Worm (Caenorhabditis elegans): Measurements from ENCODE around the gene ndx-3.
A peak's percentile ranks its signal among the peaks of the same experiment; 100 is the strongest.
"Not testable (repeated sequence)": the region's sequence is repeated elsewhere in the genome, so short reads cannot be mapped to it uniquely, and the experiment has no call there.

Gene ndx-3

DNA sequence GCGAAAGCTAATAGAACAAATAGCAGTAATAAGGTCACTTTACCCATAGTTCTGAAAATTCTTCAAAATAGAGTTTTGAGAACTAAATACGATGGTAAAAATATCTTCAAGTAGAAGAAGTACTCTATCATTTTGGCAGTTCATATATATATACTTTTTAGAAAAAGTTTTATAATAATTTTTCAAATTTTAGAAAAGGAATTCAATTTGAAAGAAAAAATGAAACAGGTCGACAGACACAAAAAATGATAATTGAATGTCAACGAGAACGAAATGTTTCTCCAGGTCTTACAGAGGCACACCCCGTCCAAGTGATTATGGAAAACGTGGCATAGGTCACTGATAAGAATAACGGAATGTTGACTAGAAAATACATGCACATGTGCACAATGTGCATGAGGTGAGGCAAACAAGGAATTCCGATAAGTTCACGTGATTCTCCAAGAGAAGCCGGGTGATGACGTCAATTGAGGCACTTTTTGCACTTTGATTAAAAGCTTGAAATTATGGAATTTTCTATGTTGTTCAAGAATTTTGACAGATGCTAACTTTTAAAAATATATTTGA lies 28.1 kb upstream of the ndx-3 start, which contains the start of gene aagr-2:
TSS of gene aagr-2 (minus strand) at position 51 of the 567 bp plus-strand sequence.
- no peak for TF ChIP-seq che-1 (tag; optimal IDR thresholded peaks at IDR 0.05)
- TF ChIP-seq elt-2 (tag; optimal IDR thresholded peaks at IDR 0.05), result peak; percentile 99

DNA sequence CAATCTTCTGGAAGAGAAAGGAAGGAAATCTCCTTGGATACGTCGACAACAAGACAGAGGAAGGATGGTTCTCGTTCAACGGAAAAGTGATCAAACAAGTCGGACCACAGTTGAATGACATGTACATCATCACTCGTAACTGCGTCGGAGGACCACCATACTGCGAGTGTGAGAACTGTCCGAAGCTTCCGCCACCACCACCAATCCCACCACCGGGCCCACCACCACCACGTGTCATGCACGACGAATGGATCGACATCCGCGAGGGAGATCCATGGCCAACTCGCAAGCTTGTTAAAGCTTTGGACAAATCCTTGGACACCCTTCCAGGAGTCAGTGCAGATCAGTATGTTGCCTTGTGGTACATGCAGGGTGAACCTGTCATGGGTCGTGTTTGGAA lies 22.1 kb upstream of the ndx-3 start:
- no peak for TF ChIP-seq ceh-34 (tag; optimal IDR thresholded peaks at IDR 0.05)
- TF ChIP-seq tbx-7 (tag; optimal IDR thresholded peaks at IDR 0.05), result no peak
- TF ChIP-seq tbx-2 (tag; optimal IDR thresholded peaks at IDR 0.05), result no peak
- TF ChIP-seq pqm-1 (tag; optimal IDR thresholded peaks at IDR 0.05), result no peak
- no peak for TF ChIP-seq unc-86 (tag; optimal IDR thresholded peaks at IDR 0.05)
- TF ChIP-seq ceh-19 (GFP tag; optimal IDR thresholded peaks at IDR 0.05), result no peak
- no peak for TF ChIP-seq K02D7.2 (tag; optimal IDR thresholded peaks at IDR 0.05)
- TF ChIP-seq unc-55 (GFP tag; optimal IDR thresholded peaks at IDR 0.05), result no peak
- no peak for TF ChIP-seq syd-9 (tag; optimal IDR thresholded peaks at IDR 0.05)
- TF ChIP-seq ceh-30 (tag; optimal IDR thresholded peaks at IDR 0.05), result no peak
- TF ChIP-seq ama-1 (optimal IDR thresholded peaks at IDR 0.05), result no peak
- no peak for TF ChIP-seq nhr-232 (tag; optimal IDR thresholded peaks at IDR 0.05)
- no peak for TF ChIP-seq dmd-4 (tag; optimal IDR thresholded peaks at IDR 0.05; ENCODE audit: borderline replicate concordance)
- TF ChIP-seq eyg-1 (tag; optimal IDR thresholded peaks at IDR 0.05), result no peak
- TF ChIP-seq unc-3 (GFP tag; conservative IDR thresholded peaks at IDR 0.05), result no peak
- TF ChIP-seq unc-3 (tag; optimal IDR thresholded peaks at IDR 0.05), result no peak

DNA sequence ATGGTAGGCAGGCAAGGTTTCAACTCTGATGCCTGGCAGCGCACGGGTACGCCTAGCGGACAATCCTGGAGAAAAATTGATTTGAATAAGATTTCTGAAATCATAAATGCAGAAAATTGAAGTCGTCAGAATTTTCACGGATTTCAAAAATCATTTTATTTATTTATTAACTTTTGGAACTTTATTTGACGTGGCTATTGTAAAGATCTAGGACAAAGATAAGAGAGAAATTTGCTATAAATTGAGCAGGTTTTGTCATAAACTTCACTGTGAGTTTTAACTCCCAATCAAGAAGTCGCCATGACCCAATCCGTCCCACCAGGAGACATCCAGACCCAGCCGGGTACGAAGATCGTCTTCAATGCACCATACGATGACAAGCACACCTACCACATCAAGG lies 20.7 kb upstream of the ndx-3 start, which contains the start of gene msp-152:
TSS of gene msp-152 (plus strand) at position 301 of the 400 bp plus-strand sequence.
- TF ChIP-seq ahr-1, npax-4, ets-4 (tag; optimal IDR thresholded peaks at IDR 0.05): not testable (repeated sequence)

DNA sequence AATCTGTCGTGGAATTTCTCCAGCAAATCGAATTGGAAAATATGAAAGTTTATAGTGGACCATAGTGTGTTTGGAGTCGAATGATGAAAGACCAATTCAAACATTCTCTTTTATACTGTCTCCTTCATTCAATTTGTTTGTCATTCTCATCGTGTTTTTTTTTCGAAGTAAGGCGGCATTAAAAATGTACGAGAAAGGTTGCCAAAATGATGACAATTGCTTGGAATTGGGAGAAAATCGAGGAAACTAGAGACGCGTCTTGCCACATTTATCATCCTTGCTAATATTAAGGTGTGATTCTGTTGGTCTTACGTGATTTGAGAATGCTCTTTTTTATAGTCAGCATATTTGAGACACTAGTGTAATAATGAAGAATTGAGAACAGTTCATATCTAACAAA lies 18.4 kb upstream of the ndx-3 start, which contains the start of gene gst-30:
TSS of gene gst-30 (minus strand) at position 101 of the 400 bp plus-strand sequence.
- no peak for TF ChIP-seq K02D7.2 (tag; optimal IDR thresholded peaks at IDR 0.05)
- TF ChIP-seq hlh-30 (tag; optimal IDR thresholded peaks at IDR 0.05; ENCODE audit: insufficient read depth), result no peak
- TF ChIP-seq fkh-10 (GFP tag; optimal IDR thresholded peaks at IDR 0.05), result no peak
- TF ChIP-seq ttx-3 (tag; optimal IDR thresholded peaks at IDR 0.05), result no peak
- TF ChIP-seq ceh-22 (tag; optimal IDR thresholded peaks at IDR 0.05), result no peak
- TF ChIP-seq tbx-7 (tag; optimal IDR thresholded peaks at IDR 0.05), result no peak

DNA sequence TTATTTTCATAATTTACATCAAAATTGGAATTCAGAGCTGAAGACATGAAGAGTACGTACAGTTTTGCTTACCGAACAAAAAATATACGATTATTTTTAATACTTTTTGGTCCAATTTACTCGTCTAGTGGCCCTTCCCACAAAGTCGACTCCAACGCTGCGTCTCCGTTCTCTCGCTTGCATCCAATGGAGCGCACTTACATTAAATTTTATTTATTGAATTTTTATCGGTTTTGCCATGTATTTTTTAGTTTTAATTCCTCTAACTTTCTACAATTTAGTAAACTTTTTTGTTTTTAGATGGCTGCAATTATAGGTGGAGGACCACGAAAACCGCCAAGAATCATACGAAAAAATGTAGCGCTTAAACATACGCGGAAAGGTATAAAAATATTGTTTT lies 17.9 kb upstream of the ndx-3 start, which contains the start of gene ZK546.5:
TSS of gene ZK546.5 (plus strand) at position 301 of the 400 bp plus-strand sequence.
- TF ChIP-seq ceh-48 (tag; optimal IDR thresholded peaks at IDR 0.05), result peak; percentile 25
- TF ChIP-seq T23F11.4 (GFP tag; optimal IDR thresholded peaks at IDR 0.05), result no peak
- TF ChIP-seq unc-42 (tag; optimal IDR thresholded peaks at IDR 0.05), result peak; percentile 60
- TF ChIP-seq unc-55 (GFP tag; optimal IDR thresholded peaks at IDR 0.05), result no peak
- TF ChIP-seq nhr-232 (tag; optimal IDR thresholded peaks at IDR 0.05), result no peak
- no peak for TF ChIP-seq elt-2 (tag; optimal IDR thresholded peaks at IDR 0.05)
- no peak for TF ChIP-seq ceh-6 (GFP tag; optimal IDR thresholded peaks at IDR 0.05)

DNA sequence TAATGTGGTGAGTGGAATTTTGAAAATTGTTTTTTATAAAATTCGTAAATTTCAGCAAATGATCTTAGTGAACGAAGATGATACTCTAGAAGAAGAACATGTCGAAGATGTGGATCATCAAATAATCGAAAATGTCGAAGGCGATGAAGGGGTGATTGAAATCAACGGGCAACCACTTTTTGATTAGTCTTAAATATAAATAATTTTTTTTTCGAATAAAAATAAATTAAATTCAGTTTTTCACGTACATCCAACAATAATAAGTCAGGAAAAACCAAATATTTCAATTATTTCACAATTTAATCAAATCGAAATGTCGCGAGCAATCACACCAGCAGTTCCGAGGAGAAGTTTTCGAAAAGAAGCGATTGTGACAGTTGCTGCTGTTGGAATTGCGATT lies 15.6 kb upstream of the ndx-3 start, which contains the start of gene ZK546.4:
TSS of gene ZK546.4 (plus strand) at position 301 of the 400 bp plus-strand sequence.
- TF ChIP-seq lim-6 (tag; optimal IDR thresholded peaks at IDR 0.05) (no peak), hlh-30 (tag; optimal IDR thresholded peaks at IDR 0.05; ENCODE audit: insufficient read depth) (no peak), ceh-9 (tag; optimal IDR thresholded peaks at IDR 0.05) (no peak), ceh-24 (tag; optimal IDR thresholded peaks at IDR 0.05) (no peak)

All from whole organism, late embryonic.